Worm (Caenorhabditis elegans) whole organism, mixed stage, embryonic: Measurements from ENCODE around the gene memi-2.
A peak's percentile ranks its signal among the peaks of the same experiment; 100 is the strongest.
"Not testable (repeated sequence)": the region's sequence is repeated elsewhere in the genome, so short reads cannot be mapped to it uniquely, and the experiment has no call there.

Experiments used
- ces-1 ChIP-seq: fragments of 150-350 bp; optimal IDR thresholded peaks from 2 replicates; lab custom pipeline; 2014; ENCODE audit warnings: missing biosample characterization, missing genetic modification reagents, missing genetic modification characterization
- cnd-1 ChIP-seq: fragments of 200-800 bp; sonication (Bioruptor generic); optimal IDR thresholded peaks from 2 replicates; lab custom pipeline; 2018; ENCODE audit warnings: mild to moderate bottlenecking, missing genetic modification characterization, missing compliant biosample characterization
- ham-2 ChIP-seq: fragments of 200-800 bp; sonication (Bioruptor generic); optimal IDR thresholded peaks from 2 replicates; lab custom pipeline; 2018; ENCODE audit warnings: mild to moderate bottlenecking, missing genetic modification characterization, missing compliant biosample characterization
- lin-13 ChIP-seq: fragments of 150-350 bp; optimal IDR thresholded peaks from 2 replicates; lab custom pipeline; 2014; ENCODE audit warnings: missing biosample characterization, missing genetic modification characterization
- lsy-2 ChIP-seq: fragments of 150-350 bp; optimal IDR thresholded peaks from 2 replicates; lab custom pipeline; 2014; ENCODE audit warnings: missing biosample characterization, missing genetic modification characterization
- mep-1 ChIP-seq: fragments of 150-350 bp; optimal IDR thresholded peaks from 2 replicates; lab custom pipeline; 2017; ENCODE audit warnings: missing biosample characterization, missing genetic modification reagents, missing genetic modification characterization, inconsistent platforms
- nhr-76 ChIP-seq: sonication (generic microtip); optimal IDR thresholded peaks from 2 replicates; lab custom pipeline; 2017; ENCODE audit warnings: missing biosample characterization, missing genetic modification characterization
- pha-4 ChIP-seq: fragments of 150-350 bp; optimal IDR thresholded peaks from 2 replicates; lab custom pipeline; 2018; ENCODE audit warnings: missing biosample characterization, missing genetic modification reagents, missing genetic modification characterization
- snpc-4 ChIP-seq: fragments of 150-350 bp; optimal IDR thresholded peaks from 2 replicates; lab custom pipeline; 2014; ENCODE audit warnings: missing biosample characterization, missing genetic modification characterization
- unc-39 ChIP-seq: fragments of 150-350 bp; optimal IDR thresholded peaks from 2 replicates; lab custom pipeline; 2014; ENCODE audit warnings: missing biosample characterization, missing genetic modification characterization
- unc-62 ChIP-seq: fragments of 150-350 bp; optimal IDR thresholded peaks from 2 replicates; lab custom pipeline; 2014; ENCODE audit warnings: missing biosample characterization, missing genetic modification reagents, missing genetic modification characterization
- zip-8 ChIP-seq: fragments of 150-350 bp; optimal IDR thresholded peaks from 2 replicates; lab custom pipeline; 2014; ENCODE audit warnings: missing biosample characterization, missing genetic modification characterization
- ztf-11 ChIP-seq: fragments of 150-350 bp; optimal IDR thresholded peaks from 2 replicates; lab custom pipeline; 2014; ENCODE audit warnings: missing biosample characterization, missing genetic modification characterization

- not testable (repeated sequence) for TF ChIP-seq ztf-11; mep-1 (tag; lab: Kevin White, UChicago); lsy-2; nhr-76 (tag; lab: Kevin White, UChicago); snpc-4 (tag; lab: Kevin White, UChicago); cnd-1; unc-62 (GFP tag; lab: Kevin White, UChicago); ham-2 (GFP tag; lab: Kevin White, UChicago); unc-39 (tag; lab: Kevin White, UChicago); ces-1 (GFP tag; lab: Kevin White, UChicago); pha-4; lin-13
- peak; percentile 90 for TF ChIP-seq zip-8 (tag; lab: Kevin White, UChicago)
Observed at ce11 chrIV:13441715-13442114, 41.4 kb upstream of the memi-2 start.
